Fruit fly (Drosophila melanogaster): ENCODE data around the gene CG4119.
A peak's percentile ranks its signal among the peaks of the same experiment; 100 is the strongest.

Gene CG4119

dm6 chrX:5679079-5679932, 13.5 kb downstream of the CG4119 start (continued):
- TF ChIP-seq disco-r (GFP tag; optimal IDR thresholded peaks at IDR 0.05) = no peak
- peak; percentile 46 for TF ChIP-seq Chrac-16 (GFP tag; optimal IDR thresholded peaks at IDR 0.05)
- TF ChIP-seq vvl (GFP tag; IDR thresholded peaks at IDR 0.05) = peak; percentile 49
- no peak for TF ChIP-seq HHEX (GFP tag; optimal IDR thresholded peaks at IDR 0.05)
- TF ChIP-seq pita (GFP tag; optimal IDR thresholded peaks at IDR 0.05) = no peak
- peak in 1 of 2 experiments; percentile 6 for TF ChIP-seq Pdp1 (GFP tag; optimal IDR thresholded peaks at IDR 0.05)
- TF ChIP-seq CG33557 (GFP tag; optimal IDR thresholded peaks at IDR 0.05) = peak; percentile 24
- peak; percentile 58 for TF ChIP-seq CG1603 (tag; optimal IDR thresholded peaks at IDR 0.05)
- peak; percentile 63 for TF ChIP-seq NC2β (GFP tag; optimal IDR thresholded peaks at IDR 0.05)
- TF ChIP-seq Gug (GFP tag; IDR thresholded peaks at IDR 0.05) = peak; percentile 6; the same call in 1 of the 4 replicates
- TF ChIP-seq CTCF (GFP tag; optimal IDR thresholded peaks at IDR 0.05) = peak; percentile 3
- TF ChIP-seq CG13894 (tag; optimal IDR thresholded peaks at IDR 0.05) = no peak
- peak; percentile 88 for TF ChIP-seq sqz (GFP tag; optimal IDR thresholded peaks at IDR 0.05)
- TF ChIP-seq so (GFP tag; IDR thresholded peaks at IDR 0.05) = no peak
- no peak for TF ChIP-seq corto (GFP tag; optimal IDR thresholded peaks at IDR 0.05)
- TF ChIP-seq CG12659 (GFP tag; optimal IDR thresholded peaks at IDR 0.05) = peak; percentile 38
- TF ChIP-seq CG11696 (GFP tag; IDR thresholded peaks at IDR 0.05) = no peak
- no peak for TF ChIP-seq pros (GFP tag; optimal IDR thresholded peaks at IDR 0.05)
- TF ChIP-seq lilli (GFP tag; optimal IDR thresholded peaks at IDR 0.05) = peak; percentile 17
- peak; percentile 8 for TF ChIP-seq Ets65A (GFP tag)
- peak; percentile 18 for TF ChIP-seq Camta (GFP tag; optimal IDR thresholded peaks at IDR 0.05)
- peak; percentile 78 for TF ChIP-seq CG10979 (tag; optimal IDR thresholded peaks at IDR 0.05)
- TF ChIP-seq CG12236 (GFP tag; optimal IDR thresholded peaks at IDR 0.05) = no peak
- no peak for TF ChIP-seq ham (GFP tag; IDR thresholded peaks at IDR 0.05)
- TF ChIP-seq CG18619 (GFP tag; optimal IDR thresholded peaks at IDR 0.05) = no peak
- no peak for TF ChIP-seq mld (GFP tag; IDR thresholded peaks at IDR 0.05; ENCODE audit: partially characterized antibody)
- no peak for TF ChIP-seq sens-2 (GFP tag; IDR thresholded peaks at IDR 0.05)
- no peak for TF ChIP-seq HLH54F (GFP tag; optimal IDR thresholded peaks at IDR 0.05)
- no peak for TF ChIP-seq dysf (GFP tag; IDR thresholded peaks at IDR 0.05)
- TF ChIP-seq CG13287 (GFP tag; IDR thresholded peaks at IDR 0.05; ENCODE audit: partially characterized antibody) = no peak
- TF ChIP-seq al (GFP tag; IDR thresholded peaks at IDR 0.05) = no peak
- no peak for TF ChIP-seq rib (GFP tag; IDR thresholded peaks at IDR 0.05)
- no peak for TF ChIP-seq CG14965 (GFP tag; optimal IDR thresholded peaks at IDR 0.05; ENCODE audit: borderline replicate concordance)
- peak; percentile 43 for TF ChIP-seq CG6813 (GFP tag; optimal IDR thresholded peaks at IDR 0.05)
- TF ChIP-seq CG8089 (GFP tag; optimal IDR thresholded peaks at IDR 0.05) = peak; percentile 66
- TF ChIP-seq Sox102F (GFP tag; optimal IDR thresholded peaks at IDR 0.05) = peak; percentile 57
- no peak for TF ChIP-seq HLHmδ (GFP tag; optimal IDR thresholded peaks at IDR 0.05)
- peak; percentile 26 for TF ChIP-seq mam (GFP tag; optimal IDR thresholded peaks at IDR 0.05)
- no peak for TF ChIP-seq CG2116 (GFP tag; optimal IDR thresholded peaks at IDR 0.05)
- no peak for TF ChIP-seq Nf-YA (GFP tag; IDR thresholded peaks at IDR 0.05)
- TF ChIP-seq bab2 (GFP tag; optimal IDR thresholded peaks at IDR 0.05) = peak; percentile 21
- no peak for TF ChIP-seq YL-1 (GFP tag; optimal IDR thresholded peaks at IDR 0.05)
- TF ChIP-seq CG13296 (GFP tag; optimal IDR thresholded peaks at IDR 0.05) = no peak
- no peak for TF ChIP-seq CG6854 (GFP tag; optimal IDR thresholded peaks at IDR 0.05)
- no peak for TF ChIP-seq tup (GFP tag; optimal IDR thresholded peaks at IDR 0.05)
- TF ChIP-seq CG11504 (tag; optimal IDR thresholded peaks at IDR 0.05) = no peak
- peak; percentile 61 for TF ChIP-seq Spps (tag; optimal IDR thresholded peaks at IDR 0.05)
- no peak for TF ChIP-seq ranshi (GFP tag; IDR thresholded peaks at IDR 0.05)
- peak; percentile 15 for TF ChIP-seq CG12942 (GFP tag; optimal IDR thresholded peaks at IDR 0.05)
- TF ChIP-seq cwo (GFP tag; optimal IDR thresholded peaks at IDR 0.05) = no peak

Measured in whole organism, embryonic.